Fruit fly (Drosophila melanogaster): ENCODE results near the gene CG6974.

CG6974 gene

dm6 chr3R:15079185-15079584 is at the start of gene CG6974:
CG6974 (minus strand) TSS chr3R:15079285.
- TF ChIP-seq Sp1 (GFP tag; optimal IDR thresholded peaks at IDR 0.05) (no peak), lola (GFP tag; optimal IDR thresholded peaks at IDR 0.05) (no peak), CrebA (GFP tag; optimal IDR thresholded peaks at IDR 0.05; ENCODE audit: borderline replicate concordance) (no peak), N (GFP tag; optimal IDR thresholded peaks at IDR 0.05) (no peak), ey (GFP tag; optimal IDR thresholded peaks at IDR 0.05) (no peak), Dfd (GFP tag; optimal IDR thresholded peaks at IDR 0.05) (no peak), Mio (GFP tag; optimal IDR thresholded peaks at IDR 0.05) (no peak), Hnf4 (GFP tag; optimal IDR thresholded peaks at IDR 0.05) (no peak), dmrt93B (GFP tag; optimal IDR thresholded peaks at IDR 0.05) (no peak)

- TF ChIP-seq Myc (optimal IDR thresholded peaks at IDR 0.05) (no peak), OdsH (GFP tag; optimal IDR thresholded peaks at IDR 0.05) (no peak), psq (GFP tag; optimal IDR thresholded peaks at IDR 0.05) (no peak), Vsx2 (GFP tag; optimal IDR thresholded peaks at IDR 0.05; ENCODE audit: partially characterized antibody) (no peak), woc (GFP tag; optimal IDR thresholded peaks at IDR 0.05) (no peak), Abd-B (GFP tag; optimal IDR thresholded peaks at IDR 0.05) (no peak), brk (GFP tag; optimal IDR thresholded peaks at IDR 0.05) (no peak), rgr (GFP tag; optimal IDR thresholded peaks at IDR 0.05) (no peak), usp (GFP tag; optimal IDR thresholded peaks at IDR 0.05) (no peak), dl (GFP tag; optimal IDR thresholded peaks at IDR 0.05; ENCODE audit: insufficient read depth in 1 of 2, partially characterized antibody in 2 of 2) (no peak), dmrt93B (GFP tag; optimal IDR thresholded peaks at IDR 0.05) (no peak), fru (GFP tag; optimal IDR thresholded peaks at IDR 0.05) (no peak), Hr78 (GFP tag; optimal IDR thresholded peaks at IDR 0.05) (no peak), Jra (GFP tag; optimal IDR thresholded peaks at IDR 0.05) (no peak), sage (GFP tag; optimal IDR thresholded peaks at IDR 0.05) (no peak)
These were observed 49.0 kb upstream of the CG6974 start for dm6 chr3R:15128060-15128459.

dm6 chr3R:15125796-15126195 is 46.7 kb upstream of the CG6974 start:
- TF ChIP-seq dl (GFP tag; optimal IDR thresholded peaks at IDR 0.05; ENCODE audit: insufficient read depth in 1 of 2, partially characterized antibody in 2 of 2) (no peak), CG9705 (GFP tag; optimal IDR thresholded peaks at IDR 0.05) (no peak), ey (GFP tag; optimal IDR thresholded peaks at IDR 0.05) (no peak), CrebA (GFP tag; optimal IDR thresholded peaks at IDR 0.05; ENCODE audit: borderline replicate concordance) (no peak)

- TF ChIP-seq usp (GFP tag; optimal IDR thresholded peaks at IDR 0.05): no peak
- no peak for TF ChIP-seq Hnf4 (GFP tag; optimal IDR thresholded peaks at IDR 0.05)
- TF ChIP-seq brk (GFP tag; optimal IDR thresholded peaks at IDR 0.05): no peak
- no peak for TF ChIP-seq dmrt93B (GFP tag; optimal IDR thresholded peaks at IDR 0.05)
- TF ChIP-seq Abd-B (GFP tag; optimal IDR thresholded peaks at IDR 0.05): no peak
- TF ChIP-seq pan (optimal IDR thresholded peaks at IDR 0.05): no peak
- TF ChIP-seq Hr83 (GFP tag; optimal IDR thresholded peaks at IDR 0.05; ENCODE audit: poor library complexity, severe bottlenecking): no peak
- no peak for TF ChIP-seq rgr (GFP tag; optimal IDR thresholded peaks at IDR 0.05)
- TF ChIP-seq ey (GFP tag; optimal IDR thresholded peaks at IDR 0.05): no peak
- no peak for TF ChIP-seq tai (GFP tag; optimal IDR thresholded peaks at IDR 0.05)
- no peak for TF ChIP-seq HLH106 (tag; optimal IDR thresholded peaks at IDR 0.05)
- TF ChIP-seq Sp1 (GFP tag; optimal IDR thresholded peaks at IDR 0.05): no peak
- TF ChIP-seq Dif (GFP tag; optimal IDR thresholded peaks at IDR 0.05; ENCODE audit: partially characterized antibody): no peak
- TF ChIP-seq sage (GFP tag; optimal IDR thresholded peaks at IDR 0.05): no peak
- no peak for TF ChIP-seq lola (GFP tag; optimal IDR thresholded peaks at IDR 0.05)
- TF ChIP-seq woc (GFP tag; optimal IDR thresholded peaks at IDR 0.05): no peak
- TF ChIP-seq Myc (optimal IDR thresholded peaks at IDR 0.05): no peak
These were observed 45.5 kb upstream of the CG6974 start for dm6 chr3R:15124559-15124958.

- TF ChIP-seq dl (GFP tag; optimal IDR thresholded peaks at IDR 0.05; ENCODE audit: insufficient read depth in 1 of 2, partially characterized antibody in 2 of 2) (no peak), Dfd (GFP tag; optimal IDR thresholded peaks at IDR 0.05) (no peak), CrebA (GFP tag; optimal IDR thresholded peaks at IDR 0.05; ENCODE audit: borderline replicate concordance) (no peak), lola (GFP tag; optimal IDR thresholded peaks at IDR 0.05) (no peak), Rel (GFP tag; optimal IDR thresholded peaks at IDR 0.05) (no peak), Rel (tag; optimal IDR thresholded peaks at IDR 0.05) (no peak), Jra (GFP tag; optimal IDR thresholded peaks at IDR 0.05) (no peak)
These were observed 44.1 kb upstream of the CG6974 start for dm6 chr3R:15123036-15123715.
